Worm (Caenorhabditis elegans): Measurements from ENCODE around the gene nhr-116.
"Not testable (repeated sequence)": the region's sequence is repeated elsewhere in the genome, so short reads cannot be mapped to it uniquely, and the experiment has no call there.

nhr-116 gene

ce11 chrV:16938731-16939130 lies 26.7 kb downstream of the nhr-116 start, which contains the start of gene fbxa-148:
Gene fbxa-148, plus strand, starts transcription at chrV:16939031.
- not testable (repeated sequence) for TF ChIP-seq lin-38 (GFP tag; IDR thresholded peaks at IDR 0.05); ceh-20 (GFP tag; IDR thresholded peaks at IDR 0.05); unc-62 (GFP tag; optimal IDR thresholded peaks at IDR 0.05 in 1 of 2); unc-62 (tag; optimal IDR thresholded peaks at IDR 0.05)

ce11 chrV:16948011-16948410 lies 36.0 kb downstream of the nhr-116 start, which contains the start of gene fbxa-112:
Gene fbxa-112, minus strand, starts transcription at chrV:16948111.
- not testable (repeated sequence) for TF ChIP-seq sdz-12 (GFP tag; optimal IDR thresholded peaks at IDR 0.05); zip-2 (tag; optimal IDR thresholded peaks at IDR 0.05); dmd-6 (GFP tag; IDR thresholded peaks at IDR 0.05)

- not testable (repeated sequence) for TF ChIP-seq set-16 (GFP tag; IDR thresholded peaks at IDR 0.05); lin-13 (GFP tag; optimal IDR thresholded peaks at IDR 0.05); zfp-3 (GFP tag; conservative IDR thresholded peaks at IDR 0.05)
Measured at ce11 chrV:16949609-16950008, 37.6 kb downstream of the nhr-116 start, which contains the start of gene fbxa-111. Gene fbxa-111, minus strand, starts transcription at chrV:16949709.

ce11 chrV:16950036-16950435 lies 38.0 kb downstream of the nhr-116 start:
- TF ChIP-seq F26F4.8 (GFP tag; conservative IDR thresholded peaks at IDR 0.05) (no peak), ZK546.5 (tag; optimal IDR thresholded peaks at IDR 0.05) (no peak), nhr-237 (tag; optimal IDR thresholded peaks at IDR 0.05) (no peak), mes-2 (tag; optimal IDR thresholded peaks at IDR 0.05; ENCODE audit: poor library complexity, severe bottlenecking) (no peak), nhr-102 (tag; optimal IDR thresholded peaks at IDR 0.05) (no peak), ceh-62 (tag; optimal IDR thresholded peaks at IDR 0.05) (no peak), T20F7.1 (GFP tag; optimal IDR thresholded peaks at IDR 0.05) (no peak), nhr-76 (tag; optimal IDR thresholded peaks at IDR 0.05) (no peak), mdl-1 (tag; optimal IDR thresholded peaks at IDR 0.05) (no peak), nhr-42 (GFP tag; IDR thresholded peaks at IDR 0.05) (no peak), aly-2 (tag; optimal IDR thresholded peaks at IDR 0.05) (no peak), egl-43 (GFP tag; IDR thresholded peaks at IDR 0.05) (no peak), saeg-2 (GFP tag; IDR thresholded peaks at IDR 0.05) (no peak), ceh-20 (GFP tag; IDR thresholded peaks at IDR 0.05) (no peak), zfp-2 (tag; optimal IDR thresholded peaks at IDR 0.05) (no peak), daf-12 (tag; optimal IDR thresholded peaks at IDR 0.05) (no peak), lir-3 (tag; optimal IDR thresholded peaks at IDR 0.05) (no peak)

ce11 chrV:16951504-16951903 lies 39.5 kb downstream of the nhr-116 start, which contains the start of gene clec-238:
Gene clec-238, plus strand, starts transcription at chrV:16951804.
- TF ChIP-seq skn-1 (tag; optimal IDR thresholded peaks at IDR 0.05), result no peak
- no peak for TF ChIP-seq daf-19 (GFP tag; conservative IDR thresholded peaks at IDR 0.05)
- no peak for TF ChIP-seq F49E8.2 (tag; optimal IDR thresholded peaks at IDR 0.05; ENCODE audit: borderline replicate concordance)
- no peak for TF ChIP-seq F44E2.7 (GFP tag; IDR thresholded peaks at IDR 0.05)

ce11 chrV:16954766-16955165 lies 42.7 kb downstream of the nhr-116 start, which contains the start of gene srh-206:
Gene srh-206, minus strand, starts transcription at chrV:16954866.
- TF ChIP-seq daf-12 (tag; optimal IDR thresholded peaks at IDR 0.05) (no peak), ceh-20 (GFP tag; IDR thresholded peaks at IDR 0.05) (no peak)

ce11 chrV:16956229-16956628 lies 44.2 kb downstream of the nhr-116 start, which contains the start of gene clec-239:
Gene clec-239, plus strand, starts transcription at chrV:16956529.
- no peak for TF ChIP-seq Y5F2A.4 (GFP tag; optimal IDR thresholded peaks at IDR 0.05)
- no peak for TF ChIP-seq nhr-42 (GFP tag; IDR thresholded peaks at IDR 0.05)
- TF ChIP-seq vab-7 (GFP tag; IDR thresholded peaks at IDR 0.05), result no peak
- TF ChIP-seq mep-1 (tag; optimal IDR thresholded peaks at IDR 0.05), result no peak
- no peak for TF ChIP-seq nhr-77 (tag; optimal IDR thresholded peaks at IDR 0.05)
- TF ChIP-seq daf-8 (GFP tag; IDR thresholded peaks at IDR 0.05), result no peak
- no peak for TF ChIP-seq dve-1 (tag; optimal IDR thresholded peaks at IDR 0.05; ENCODE audit: insufficient read depth)
- TF ChIP-seq dmd-9 (GFP tag; IDR thresholded peaks at IDR 0.05), result no peak

Data from whole organism, L4 larva.